Worm (Caenorhabditis elegans): ENCODE data around the gene C53B4.2.
A peak's percentile ranks its signal among the peaks of the same experiment; 100 is the strongest.

C53B4.2 gene

DNA sequence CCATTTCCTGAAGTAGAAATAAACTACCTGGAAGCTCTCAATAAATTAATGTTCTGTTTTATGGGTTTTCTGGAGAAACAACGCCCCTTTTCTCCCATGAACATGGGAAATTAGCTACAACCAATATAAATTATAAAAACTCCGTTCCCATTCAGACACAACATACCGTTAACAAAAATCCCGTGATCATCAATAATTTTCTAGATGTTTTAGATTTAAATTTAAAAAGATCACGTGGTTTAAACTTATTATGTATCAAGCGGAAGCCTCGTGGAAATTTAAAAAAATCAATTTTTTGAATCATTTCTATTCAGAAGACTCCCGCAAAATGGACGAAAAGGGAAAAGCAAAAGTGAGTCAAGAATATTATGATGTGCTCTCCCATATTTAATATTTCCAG is at the start of gene C53B4.2:
Gene C53B4.2, plus strand, starts transcription at position 301 of the 400 bp plus-strand sequence.
- TF ChIP-seq elt-3 (tag; optimal IDR thresholded peaks at IDR 0.05) (no peak), unc-130 (tag; optimal IDR thresholded peaks at IDR 0.05) (no peak), elt-2 (tag; optimal IDR thresholded peaks at IDR 0.05) (no peak), ceh-8 (GFP tag; optimal IDR thresholded peaks at IDR 0.05) (no peak), efl-1 (optimal IDR thresholded peaks at IDR 0.05) (no peak), efl-1 (GFP tag; optimal IDR thresholded peaks at IDR 0.05 in 1 of 2) (no peak), pax-3 (tag; optimal IDR thresholded peaks at IDR 0.05) (no peak), hpl-2 (GFP tag; optimal IDR thresholded peaks at IDR 0.05) (no peak)

ce11 chrIV:8918790-8919189 is 47.2 kb upstream of the C53B4.2 start, which contains the start of gene rap-1:
rap-1 (minus strand) TSS chrIV:8918890.
- TF ChIP-seq ces-1 (GFP tag; optimal IDR thresholded peaks at IDR 0.05) (no peak), efl-1 (optimal IDR thresholded peaks at IDR 0.05) (no peak), efl-1 (GFP tag; optimal IDR thresholded peaks at IDR 0.05 in 1 of 2) (peak in 1 of 2 experiments; percentile 74)

- TF ChIP-seq nhr-19 (GFP tag; conservative IDR thresholded peaks at IDR 0.05): 0 out of 2 replicates have a peak, but pooled peaks have one; percentile 26
- TF ChIP-seq skn-1 (tag; optimal IDR thresholded peaks at IDR 0.05): peak; percentile 22
- TF ChIP-seq blmp-1 (tag; optimal IDR thresholded peaks at IDR 0.05): peak; percentile 79
- TF ChIP-seq ceh-63 (GFP tag; optimal IDR thresholded peaks at IDR 0.05): no peak
- peak; percentile 52 for TF ChIP-seq rnt-1 (tag; optimal IDR thresholded peaks at IDR 0.05)
- peak; percentile 43 for TF ChIP-seq nhr-71 (tag; optimal IDR thresholded peaks at IDR 0.05)
- TF ChIP-seq ceh-82 (tag; optimal IDR thresholded peaks at IDR 0.05): peak in 1 of 3 experiments; percentile 5
- no peak for TF ChIP-seq ztf-11 (tag; optimal IDR thresholded peaks at IDR 0.05)
- no peak for TF ChIP-seq nhr-90 (tag; optimal IDR thresholded peaks at IDR 0.05; ENCODE audit: poor library complexity)
- TF ChIP-seq lin-14 (GFP tag; optimal IDR thresholded peaks at IDR 0.05): peak; percentile 66
- TF ChIP-seq nhr-47 (tag; optimal IDR thresholded peaks at IDR 0.05): peak; percentile 26
- TF ChIP-seq snu-23 (GFP tag; optimal IDR thresholded peaks at IDR 0.05): peak; percentile 31
- TF ChIP-seq lsy-2 (tag; optimal IDR thresholded peaks at IDR 0.05): peak in 1 of 2 experiments; percentile 40
- TF ChIP-seq efl-1 (optimal IDR thresholded peaks at IDR 0.05): peak; percentile 13
- TF ChIP-seq efl-1 (GFP tag; optimal IDR thresholded peaks at IDR 0.05 in 1 of 2): peak in 1 of 2 experiments; percentile 56
- peak; percentile 2 for TF ChIP-seq swsn-7 (tag; optimal IDR thresholded peaks at IDR 0.05)
- TF ChIP-seq nhr-20 (tag; optimal IDR thresholded peaks at IDR 0.05): no peak
Measured at ce11 chrIV:8920284-8920806, 45.6 kb upstream of the C53B4.2 start.

DNA sequence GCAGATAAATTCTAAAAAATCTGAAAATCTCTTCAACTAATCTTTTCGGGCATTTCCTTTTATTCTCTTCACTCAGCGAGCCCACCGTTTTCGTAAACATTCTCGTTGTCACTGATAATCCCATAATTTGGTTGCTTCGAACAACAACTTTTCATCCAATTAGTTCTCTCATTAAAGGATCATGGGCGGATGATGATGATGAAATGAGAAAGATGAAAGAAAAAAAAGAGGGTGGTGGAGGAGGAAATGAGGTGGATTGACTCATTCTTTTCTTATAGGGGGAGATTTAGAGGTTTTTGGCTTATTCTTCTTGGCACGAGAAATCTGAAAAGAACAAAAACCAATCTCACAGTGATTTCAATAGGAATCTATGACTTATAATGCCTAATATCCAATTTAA is 44.8 kb upstream of the C53B4.2 start:
- peak; percentile 42 for TF ChIP-seq fkh-8 (tag; optimal IDR thresholded peaks at IDR 0.05)
- TF ChIP-seq ceh-8 (GFP tag; optimal IDR thresholded peaks at IDR 0.05): no peak
- TF ChIP-seq xbp-1 (tag; optimal IDR thresholded peaks at IDR 0.05): no peak
- peak; percentile 61 for TF ChIP-seq nhr-85 (tag)
- TF ChIP-seq sup-37 (GFP tag; optimal IDR thresholded peaks at IDR 0.05): no peak
- TF ChIP-seq nhr-77 (tag; optimal IDR thresholded peaks at IDR 0.05): no peak
- TF ChIP-seq ceh-88 (GFP tag; IDR thresholded peaks at IDR 0.05): no peak
- TF ChIP-seq hlh-17 (GFP tag; optimal IDR thresholded peaks at IDR 0.05; ENCODE audit: borderline replicate concordance): no peak
- TF ChIP-seq dsc-1 (tag; optimal IDR thresholded peaks at IDR 0.05): peak; percentile 99
- peak; percentile 9 for TF ChIP-seq fos-1 (tag; optimal IDR thresholded peaks at IDR 0.05)
- no peak for TF ChIP-seq egl-27 (tag; optimal IDR thresholded peaks at IDR 0.05)
- no peak for TF ChIP-seq vab-15 (tag; optimal IDR thresholded peaks at IDR 0.05)
- TF ChIP-seq blmp-1 (tag; optimal IDR thresholded peaks at IDR 0.05): no peak
- no peak for TF ChIP-seq zip-4 (GFP tag; optimal IDR thresholded peaks at IDR 0.05)
- TF ChIP-seq egl-13 (tag; optimal IDR thresholded peaks at IDR 0.05): peak; percentile 7
- TF ChIP-seq efl-1 (optimal IDR thresholded peaks at IDR 0.05): no peak
- TF ChIP-seq efl-1 (GFP tag; optimal IDR thresholded peaks at IDR 0.05 in 1 of 2): no peak
- TF ChIP-seq lsy-2 (tag; optimal IDR thresholded peaks at IDR 0.05): peak in 1 of 2 experiments; percentile 17
- TF ChIP-seq nhr-19 (GFP tag; conservative IDR thresholded peaks at IDR 0.05): no peak
- no peak for TF ChIP-seq C16A3.4 (tag; optimal IDR thresholded peaks at IDR 0.05)
- TF ChIP-seq C04F5.9 (tag; optimal IDR thresholded peaks at IDR 0.05): no peak
- peak; percentile 52 for TF ChIP-seq pax-3 (tag; optimal IDR thresholded peaks at IDR 0.05)
- no peak for TF ChIP-seq sox-4 (tag; optimal IDR thresholded peaks at IDR 0.05)
- no peak for TF ChIP-seq unc-130 (tag; optimal IDR thresholded peaks at IDR 0.05)
- peak; percentile 23 for TF ChIP-seq lin-14 (GFP tag; optimal IDR thresholded peaks at IDR 0.05)
- TF ChIP-seq unc-98 (GFP tag; IDR thresholded peaks at IDR 0.05): no peak
- TF ChIP-seq nhr-76 (tag; optimal IDR thresholded peaks at IDR 0.05): no peak
- peak; percentile 17 for TF ChIP-seq nhr-71 (tag; optimal IDR thresholded peaks at IDR 0.05)
- TF ChIP-seq jun-1 (tag; optimal IDR thresholded peaks at IDR 0.05): no peak
- TF ChIP-seq fkh-4 (tag; optimal IDR thresholded peaks at IDR 0.05; ENCODE audit: borderline replicate concordance): peak; percentile 20
- no peak for TF ChIP-seq tlp-1 (tag; optimal IDR thresholded peaks at IDR 0.05)

Data from whole organism, L1 larva.